Worm (Caenorhabditis elegans) whole organism, L4 larva: ENCODE results near the gene srx-105.

Experiments
- D1046.2 ChIP-seq: fragments of 200-800 bp; sonication (Bioruptor generic); IDR thresholded peaks from 2 replicates; pipeline ENCODE4 v1.3.6; 2022; ENCODE audit warnings: missing genetic modification characterization, missing compliant biosample characterization
- ceh-20 ChIP-seq: fragments of 200-800 bp; sonication (Bioruptor generic); IDR thresholded peaks from 2 replicates; pipeline ENCODE4 v1.3.6; 2022; ENCODE audit warnings: missing genetic modification reagents, missing genetic modification characterization, missing compliant biosample characterization
- ceh-28 ChIP-seq: fragments of 150-350 bp; optimal IDR thresholded peaks from 2 replicates; lab custom pipeline; 2014; ENCODE audit warnings: missing biosample characterization, missing genetic modification reagents, missing genetic modification characterization
- dpl-1 ChIP-seq: fragments of 150-350 bp; optimal IDR thresholded peaks from 2 replicates; lab custom pipeline; 2014; ENCODE audit warnings: missing biosample characterization, missing genetic modification reagents, missing genetic modification characterization
- fos-1 ChIP-seq: fragments of 150-350 bp; optimal IDR thresholded peaks from 2 replicates; lab custom pipeline; 2014; ENCODE audit warnings: missing biosample characterization, missing genetic modification characterization
- jun-1 ChIP-seq: fragments of 150-350 bp; optimal IDR thresholded peaks from 2 replicates; lab custom pipeline; 2014; ENCODE audit warnings: missing biosample characterization, missing genetic modification reagents, missing genetic modification characterization
- mep-1 ChIP-seq: fragments of 150-350 bp; sonication (generic microtip); optimal IDR thresholded peaks from 3 replicates; lab custom pipeline; 2014; ENCODE audit warnings: missing biosample characterization, missing genetic modification characterization
- php-3 ChIP-seq: fragments of 200-800 bp; sonication (Bioruptor generic); IDR thresholded peaks from 2 replicates; pipeline ENCODE4 v1.3.6; 2022; ENCODE audit warnings: missing genetic modification reagents, missing genetic modification characterization, missing compliant biosample characterization
- skn-1 ChIP-seq: fragments of 150-350 bp; optimal IDR thresholded peaks from 2 replicates; lab custom pipeline; 2014; ENCODE audit warnings: missing biosample characterization, missing genetic modification characterization
- snpc-4 ChIP-seq: fragments of 150-350 bp; optimal IDR thresholded peaks from 2 replicates; lab custom pipeline; 2014; ENCODE audit warnings: missing biosample characterization, missing genetic modification characterization
- unc-39 ChIP-seq: sonication (generic microtip); optimal IDR thresholded peaks from 2 replicates; lab custom pipeline; 2017; ENCODE audit warnings: missing biosample characterization, missing genetic modification characterization

ce11 chrII:3669315-3669714, 31.9 kb downstream of the srx-105 start, which contains the start of gene srx-97:
- no peak for TF ChIP-seq dpl-1 (GFP tag; lab: Kevin White, UChicago)
- TF ChIP-seq jun-1 (tag; lab: Kevin White, UChicago): no peak
- no peak for TF ChIP-seq snpc-4
- no peak for TF ChIP-seq ceh-28
- no peak for TF ChIP-seq ceh-20 (GFP tag; lab: Robert Waterston, UW)
- no peak for TF ChIP-seq mep-1 (tag; lab: Kevin White, UChicago)
- no peak for TF ChIP-seq fos-1 (tag; lab: Kevin White, UChicago)
- TF ChIP-seq skn-1 (tag; lab: Kevin White, UChicago): no peak
- no peak for TF ChIP-seq php-3
- TF ChIP-seq unc-39 (tag; lab: Kevin White, UChicago): no peak
- TF ChIP-seq D1046.2: no peak
